Worm (Caenorhabditis elegans) whole organism, L4/young adult: ENCODE results near the gene bbln-1.

ENCODE experiments used
- W03F9.2 ChIP-seq: fragments of 150-350 bp; optimal IDR thresholded peaks from 2 replicates; lab custom pipeline; 2014; ENCODE audit warnings: missing biosample characterization, missing genetic modification characterization
- dao-5 ChIP-seq: sonication (generic microtip); optimal IDR thresholded peaks from 2 replicates; lab custom pipeline; 2016; ENCODE audit warnings: missing genotype, missing genetic modification characterization, moderate library complexity, missing compliant biosample characterization
- him-1 ChIP-seq: sonication (generic microtip); optimal IDR thresholded peaks from 2 replicates; lab custom pipeline; 2016; ENCODE audit warnings: missing genotype, missing genetic modification reagents, missing genetic modification characterization, missing compliant biosample characterization

Gene bbln-1

ce11 chrX:3155111-3155843 lies 3.0 kb upstream of the bbln-1 start:
- no peak for TF ChIP-seq him-1
- TF ChIP-seq W03F9.2 (tag; lab: Kevin White, UChicago), result no peak
- TF ChIP-seq dao-5 (tag; lab: Kevin White, UChicago), result no peak

ce11 chrX:3154562-3154961 lies 2.3 kb upstream of the bbln-1 start:
- TF ChIP-seq dao-5 (tag; lab: Kevin White, UChicago) (no peak), W03F9.2 (tag; lab: Kevin White, UChicago) (no peak), him-1 (no peak)

- no peak for TF ChIP-seq W03F9.2 (tag; lab: Kevin White, UChicago)
- no peak for TF ChIP-seq him-1
- no peak for TF ChIP-seq dao-5 (tag; lab: Kevin White, UChicago)
These were observed 872 bp upstream of the bbln-1 start for ce11 chrX:3153133-3153532.

- TF ChIP-seq dao-5 (tag; lab: Kevin White, UChicago), result no peak
- TF ChIP-seq him-1, result no peak
- TF ChIP-seq W03F9.2 (tag; lab: Kevin White, UChicago), result no peak
These were observed 7.0 kb downstream of the bbln-1 start, which contains the start of gene C15C7.4 for ce11 chrX:3145265-3145664. C15C7.4 (plus strand) TSS chrX:3145565.

ce11 chrX:3141704-3142103 lies 10.6 kb downstream of the bbln-1 start:
- TF ChIP-seq W03F9.2 (tag; lab: Kevin White, UChicago) (no peak), dao-5 (tag; lab: Kevin White, UChicago) (no peak), him-1 (no peak)

ce11 chrX:3139516-3140301 lies 12.6 kb downstream of the bbln-1 start:
- no peak for TF ChIP-seq dao-5 (tag; lab: Kevin White, UChicago)
- no peak for TF ChIP-seq him-1
- TF ChIP-seq W03F9.2 (tag; lab: Kevin White, UChicago), result no peak

ce11 chrX:3135186-3135585 lies 17.1 kb downstream of the bbln-1 start, which contains the start of gene K10B3.1:
K10B3.1 (plus strand) TSS chrX:3135486.
- TF ChIP-seq dao-5 (tag; lab: Kevin White, UChicago), result no peak
- TF ChIP-seq W03F9.2 (tag; lab: Kevin White, UChicago), result no peak
- no peak for TF ChIP-seq him-1

ce11 chrX:3127626-3128142 lies 24.6 kb downstream of the bbln-1 start:
- TF ChIP-seq W03F9.2 (tag; lab: Kevin White, UChicago) (peak; percentile 75), dao-5 (tag; lab: Kevin White, UChicago) (no peak), him-1 (peak; percentile 94)

- TF ChIP-seq him-1 (no peak), W03F9.2 (tag; lab: Kevin White, UChicago) (no peak), dao-5 (tag; lab: Kevin White, UChicago) (no peak)
These were observed 25.3 kb downstream of the bbln-1 start, which contains the start of gene spc-1 for ce11 chrX:3126979-3127378. spc-1 (minus strand) TSS chrX:3127079.

- TF ChIP-seq W03F9.2 (tag; lab: Kevin White, UChicago), result no peak
- TF ChIP-seq him-1, result peak; percentile 77
- TF ChIP-seq dao-5 (tag; lab: Kevin White, UChicago), result no peak
These were observed 26.0 kb downstream of the bbln-1 start for ce11 chrX:3126233-3126632.

- TF ChIP-seq W03F9.2 (tag; lab: Kevin White, UChicago) (no peak), dao-5 (tag; lab: Kevin White, UChicago) (no peak), him-1 (no peak)
These were observed 32.7 kb downstream of the bbln-1 start for ce11 chrX:3119606-3120005.

ce11 chrX:3118596-3119287 lies 33.5 kb downstream of the bbln-1 start:
- no peak for TF ChIP-seq W03F9.2 (tag; lab: Kevin White, UChicago)
- TF ChIP-seq dao-5 (tag; lab: Kevin White, UChicago), result no peak
- no peak for TF ChIP-seq him-1

ce11 chrX:3117204-3117603 lies 35.1 kb downstream of the bbln-1 start:
- TF ChIP-seq dao-5 (tag; lab: Kevin White, UChicago) (no peak), him-1 (no peak), W03F9.2 (tag; lab: Kevin White, UChicago) (no peak)
